Worm (Caenorhabditis elegans) whole organism, L4/young adult: ENCODE data around the gene acs-4.

ENCODE experiments used
- dao-5 ChIP-seq: sonication (generic microtip); optimal IDR thresholded peaks from 2 replicates; lab custom pipeline; 2016; ENCODE audit warnings: missing genotype, missing genetic modification characterization, moderate library complexity, missing compliant biosample characterization
- him-1 ChIP-seq: sonication (generic microtip); optimal IDR thresholded peaks from 2 replicates; lab custom pipeline; 2016; ENCODE audit warnings: missing genotype, missing genetic modification reagents, missing genetic modification characterization, missing compliant biosample characterization

ce11 chrIII:7165816-7166229 is 1.8 kb upstream of the acs-4 start:
- TF ChIP-seq him-1 (tag; lab: Kevin White, UChicago) (no peak), dao-5 (tag; lab: Kevin White, UChicago) (no peak)
